Fruit fly (Drosophila melanogaster) whole organism, pupa: Measurements from ENCODE around the gene ppk15.

Experiments
- CG10348 ChIP-seq: fragments of 200-800 bp; sonication (Bioruptor generic); IDR thresholded peaks from 2 replicates; pipeline ENCODE4 v1.3.6; 2022; ENCODE audit warnings: missing biosample characterization, missing genetic modification characterization
- CG12605 ChIP-seq: fragments of 200-800 bp; sonication (Bioruptor generic); IDR thresholded peaks from 2 replicates; pipeline ENCODE4 v1.3.6; 2022; ENCODE audit warnings: missing biosample characterization, missing genetic modification characterization
- CG13204 ChIP-seq: fragments of 200-800 bp; sonication (Bioruptor generic); optimal IDR thresholded peaks from 2 replicates; lab custom pipeline; 2018; ENCODE audit warnings: missing biosample characterization, mild to moderate bottlenecking, missing genetic modification characterization, moderate library complexity
- CG14655 ChIP-seq: fragments of 200-800 bp; sonication (Bioruptor generic); optimal IDR thresholded peaks from 3 replicates; lab custom pipeline; 2017; ENCODE audit warnings: mild to moderate bottlenecking, missing biosample characterization, missing genetic modification reagents, missing genetic modification characterization
- CG15710 ChIP-seq: fragments of 200-800 bp; sonication (Bioruptor generic); optimal IDR thresholded peaks from 2 replicates; lab custom pipeline; 2018; ENCODE audit warnings: missing biosample characterization, mild to moderate bottlenecking, missing genetic modification characterization, moderate library complexity
- CG17806 ChIP-seq: fragments of 200-800 bp; sonication (Bioruptor generic); optimal IDR thresholded peaks from 2 replicates; lab custom pipeline; 2018; ENCODE audit warnings: missing biosample characterization, mild to moderate bottlenecking, missing genetic modification characterization, moderate library complexity
- CG32121 ChIP-seq: fragments of 200-800 bp; sonication (Bioruptor generic); IDR thresholded peaks from 2 replicates; pipeline ENCODE4 v1.3.6; 2022; ENCODE audit warnings: missing biosample characterization, missing genetic modification characterization
- CG34367 ChIP-seq: fragments of 200-800 bp; sonication (Bioruptor generic); optimal IDR thresholded peaks from 2 replicates; lab custom pipeline; 2018; ENCODE audit warnings: missing biosample characterization, mild to moderate bottlenecking, missing genetic modification characterization
- CG4496 ChIP-seq: fragments of 200-800 bp; sonication (Bioruptor generic); IDR thresholded peaks from 3 replicates; pipeline ENCODE4 v1.3.6; 2022; ENCODE audit warnings: missing biosample characterization, missing genetic modification characterization
- CG8159 ChIP-seq: fragments of 200-800 bp; sonication (Bioruptor generic); optimal IDR thresholded peaks from 3 replicates; lab custom pipeline; 2018; ENCODE audit warnings: missing biosample characterization, mild to moderate bottlenecking, missing genetic modification characterization, moderate library complexity
- CG8301 ChIP-seq: fragments of 200-800 bp; sonication (Bioruptor generic); optimal IDR thresholded peaks from 2 replicates; lab custom pipeline; 2018; ENCODE audit warnings: missing biosample characterization, mild to moderate bottlenecking, missing genetic modification characterization
- CG9948 ChIP-seq: fragments of 200-800 bp; sonication (Bioruptor generic); optimal IDR thresholded peaks from 2 replicates; lab custom pipeline; 2018; ENCODE audit warnings: missing biosample characterization, mild to moderate bottlenecking, missing genetic modification characterization, moderate library complexity
- D1 ChIP-seq: fragments of 200-800 bp; sonication (Bioruptor generic); optimal IDR thresholded peaks from 2 replicates; lab custom pipeline; 2018; ENCODE audit warnings: missing biosample characterization, mild to moderate bottlenecking, missing genetic modification characterization, moderate library complexity
- EcR ChIP-seq: fragments of 200-800 bp; sonication (Bioruptor generic); optimal IDR thresholded peaks from 3 replicates; lab custom pipeline; 2019; ENCODE audit warnings: missing biosample characterization, missing genetic modification characterization, mild to moderate bottlenecking, moderate library complexity, missing genetic modification reagents
- Ets98B ChIP-seq: fragments of 200-800 bp; sonication (Bioruptor generic); IDR thresholded peaks from 2 replicates; pipeline ENCODE4 v1.3.6; 2022; ENCODE audit warnings: missing biosample characterization, missing genetic modification characterization
- Pif1A ChIP-seq: fragments of 200-800 bp; sonication (Bioruptor generic); optimal IDR thresholded peaks from 3 replicates; lab custom pipeline; 2016; ENCODE audit warnings: missing biosample characterization, missing genetic modification characterization
- Pif1B ChIP-seq: fragments of 200-800 bp; sonication (Bioruptor generic); optimal IDR thresholded peaks from 3 replicates; lab custom pipeline; 2016; ENCODE audit warnings: missing biosample characterization, missing genetic modification characterization
- Snoo ChIP-seq: fragments of 200-800 bp; sonication (Bioruptor generic); optimal IDR thresholded peaks from 3 replicates; lab custom pipeline; 2017; ENCODE audit warnings: missing biosample characterization, mild to moderate bottlenecking, missing genetic modification characterization, inconsistent platforms
- fd96Ca ChIP-seq: fragments of 200-800 bp; sonication (Bioruptor generic); IDR thresholded peaks from 3 replicates; pipeline ENCODE4 v1.3.6; 2022; ENCODE audit warnings: missing biosample characterization, missing genetic modification characterization
- gl ChIP-seq: fragments of 200-800 bp; sonication (Bioruptor generic); optimal IDR thresholded peaks from 2 replicates; lab custom pipeline; 2018; ENCODE audit warnings: missing biosample characterization, mild to moderate bottlenecking, missing genetic modification characterization
- rn ChIP-seq: fragments of 200-800 bp; sonication (Bioruptor generic); IDR thresholded peaks from 2 replicates; pipeline ENCODE4 v1.3.6; 2022; ENCODE audit warnings: missing biosample characterization, missing genetic modification characterization

ppk15 gene

DNA sequence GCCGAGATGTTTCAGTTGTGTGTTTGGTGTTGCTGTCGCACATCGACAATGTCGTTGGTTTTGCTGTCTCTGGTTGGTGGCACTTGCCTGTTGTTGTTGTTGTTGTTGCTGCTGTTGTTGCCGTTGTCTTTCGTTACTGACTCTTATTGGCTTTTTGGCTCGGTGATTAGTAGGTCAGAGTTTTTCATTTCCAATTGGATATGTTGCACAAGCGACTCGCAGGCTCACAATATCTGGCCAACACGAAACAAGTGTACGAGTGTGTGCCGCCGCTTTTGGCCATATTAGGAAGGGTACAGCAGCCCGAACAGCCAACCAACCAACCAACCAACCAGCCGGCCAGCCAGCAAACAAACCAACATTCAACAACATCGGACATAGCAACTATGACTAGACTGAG lies 30.3 kb upstream of the ppk15 start:
- TF ChIP-seq CG10348, result no peak
- TF ChIP-seq Snoo (tag; lab: Kevin White, UChicago), result no peak
- no peak for TF ChIP-seq CG15710 (tag; lab: Kevin White, UChicago)
- TF ChIP-seq CG13204 (GFP tag; lab: Kevin White, UChicago), result no peak
- TF ChIP-seq EcR (GFP tag; lab: Kevin White, UChicago), result no peak
- no peak for TF ChIP-seq CG12605 (GFP tag; lab: Robert Waterston, UW)
- TF ChIP-seq CG17806 (tag; lab: Kevin White, UChicago), result no peak
- no peak for TF ChIP-seq rn (GFP tag; lab: Robert Waterston, UW)
- no peak for TF ChIP-seq Pif1B (GFP tag; lab: Kevin White, UChicago)
- no peak for TF ChIP-seq CG8159 (tag; lab: Kevin White, UChicago)
- no peak for TF ChIP-seq Ets98B
- no peak for TF ChIP-seq CG9948
- no peak for TF ChIP-seq CG14655 (GFP tag; lab: Kevin White, UChicago)
- no peak for TF ChIP-seq D1 (tag; lab: Kevin White, UChicago)
- no peak for TF ChIP-seq fd96Ca (GFP tag; lab: Robert Waterston, UW)
- TF ChIP-seq CG32121 (GFP tag; lab: Robert Waterston, UW), result no peak
- TF ChIP-seq Pif1A (GFP tag; lab: Kevin White, UChicago), result no peak
- no peak for TF ChIP-seq CG8301 (tag; lab: Kevin White, UChicago)

DNA sequence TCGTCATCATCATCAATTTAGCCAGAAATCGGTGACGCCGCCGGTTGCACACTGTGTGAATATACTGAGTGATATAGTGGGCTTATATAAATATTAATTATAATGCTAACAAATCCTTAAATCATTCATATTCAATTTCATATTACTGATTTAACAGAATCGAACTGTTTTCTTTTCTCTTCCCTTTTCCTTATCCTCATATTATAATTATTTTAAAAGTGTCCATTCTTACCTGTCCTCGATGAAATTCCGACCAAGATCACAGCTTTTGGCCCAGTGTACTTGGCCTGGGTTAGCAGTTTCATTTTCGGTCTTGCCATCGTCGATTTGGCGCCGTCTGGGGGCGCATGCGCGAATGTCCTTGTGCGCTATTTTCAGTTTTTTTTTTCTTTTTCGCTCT lies 29.5 kb upstream of the ppk15 start:
- TF ChIP-seq CG8159 (tag; lab: Kevin White, UChicago) (peak; percentile 37), CG32121 (GFP tag; lab: Robert Waterston, UW) (no peak), CG34367 (tag; lab: Kevin White, UChicago) (no peak), CG14655 (GFP tag; lab: Kevin White, UChicago) (peak; percentile 28), CG15710 (tag; lab: Kevin White, UChicago) (peak; percentile 14), fd96Ca (GFP tag; lab: Robert Waterston, UW) (no peak), Ets98B (no peak), CG12605 (GFP tag; lab: Robert Waterston, UW) (no peak), EcR (GFP tag; lab: Kevin White, UChicago) (no peak), Snoo (tag; lab: Kevin White, UChicago) (no peak), CG8301 (tag; lab: Kevin White, UChicago) (peak; percentile 19), CG17806 (tag; lab: Kevin White, UChicago) (peak; percentile 5), Pif1B (GFP tag; lab: Kevin White, UChicago) (no peak), rn (GFP tag; lab: Robert Waterston, UW) (no peak), D1 (tag; lab: Kevin White, UChicago) (no peak), CG9948 (peak; percentile 3), CG10348 (no peak), Pif1A (GFP tag; lab: Kevin White, UChicago) (no peak), gl (no peak), CG4496 (no peak; the same call in 2 of the 3 replicates), CG13204 (GFP tag; lab: Kevin White, UChicago) (no peak)

DNA sequence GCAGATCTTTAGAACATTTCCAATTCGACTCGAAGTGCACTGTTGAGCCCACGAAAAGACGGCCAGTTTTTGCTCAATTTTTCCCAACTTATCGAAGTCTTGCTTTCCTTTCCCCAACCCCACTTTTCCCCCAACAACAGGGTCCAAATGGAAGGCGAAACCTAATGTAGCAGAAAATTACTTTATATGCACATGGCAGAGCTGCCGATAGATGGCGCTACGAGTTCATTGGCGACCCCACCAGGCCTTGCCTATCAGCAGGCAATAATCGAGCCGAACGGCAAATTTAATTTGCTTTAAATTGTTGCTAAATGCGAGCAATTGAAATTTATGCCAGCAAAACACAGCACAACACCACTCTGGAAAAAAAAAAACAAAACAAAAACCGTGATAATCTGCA lies 29.1 kb upstream of the ppk15 start:
- TF ChIP-seq CG4496, result no peak
- no peak for TF ChIP-seq gl
- no peak for TF ChIP-seq EcR (GFP tag; lab: Kevin White, UChicago)
- no peak for TF ChIP-seq CG13204 (GFP tag; lab: Kevin White, UChicago)
- TF ChIP-seq fd96Ca (GFP tag; lab: Robert Waterston, UW), result no peak
- TF ChIP-seq CG32121 (GFP tag; lab: Robert Waterston, UW), result no peak
- no peak for TF ChIP-seq D1 (tag; lab: Kevin White, UChicago)
- TF ChIP-seq CG8159 (tag; lab: Kevin White, UChicago), result no peak
- no peak for TF ChIP-seq CG10348
- TF ChIP-seq CG9948, result no peak
- no peak for TF ChIP-seq CG34367 (tag; lab: Kevin White, UChicago)

DNA sequence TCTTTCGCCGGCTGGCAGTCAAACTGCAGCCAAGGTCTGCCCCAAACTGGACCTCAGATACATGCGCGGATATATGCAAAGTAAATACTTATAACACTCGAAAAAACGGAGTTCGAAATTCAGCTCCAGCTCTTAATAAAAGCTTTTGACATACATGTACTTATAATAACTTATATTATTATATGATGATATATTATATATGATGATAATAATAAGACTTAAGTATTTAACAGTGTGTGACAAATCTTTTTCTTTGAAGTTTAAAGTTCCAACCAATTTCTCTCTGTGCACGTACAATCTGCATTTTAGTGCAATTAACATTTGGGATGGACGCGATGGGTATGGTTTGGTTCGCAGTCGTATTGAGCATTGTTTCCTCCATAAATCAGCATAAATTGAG lies 26.2 kb upstream of the ppk15 start:
- no peak for TF ChIP-seq CG8301 (tag; lab: Kevin White, UChicago)
- peak; percentile 40 for TF ChIP-seq CG17806 (tag; lab: Kevin White, UChicago)
- TF ChIP-seq CG34367 (tag; lab: Kevin White, UChicago), result peak; percentile 5
- no peak for TF ChIP-seq CG13204 (GFP tag; lab: Kevin White, UChicago)
- TF ChIP-seq CG14655 (GFP tag; lab: Kevin White, UChicago), result peak; percentile 23
- TF ChIP-seq Snoo (tag; lab: Kevin White, UChicago), result peak; percentile 24
- peak; percentile 64 for TF ChIP-seq CG8159 (tag; lab: Kevin White, UChicago)
- TF ChIP-seq Pif1B (GFP tag; lab: Kevin White, UChicago), result no peak
- no peak for TF ChIP-seq CG32121 (GFP tag; lab: Robert Waterston, UW)
- TF ChIP-seq CG4496, result no peak
- no peak for TF ChIP-seq fd96Ca (GFP tag; lab: Robert Waterston, UW)
- TF ChIP-seq CG10348, result no peak
- TF ChIP-seq D1 (tag; lab: Kevin White, UChicago), result no peak
- TF ChIP-seq CG9948, result peak; percentile 14
- no peak for TF ChIP-seq rn (GFP tag; lab: Robert Waterston, UW)
- TF ChIP-seq CG12605 (GFP tag; lab: Robert Waterston, UW), result no peak
- no peak for TF ChIP-seq gl
- no peak for TF ChIP-seq EcR (GFP tag; lab: Kevin White, UChicago)
- no peak for TF ChIP-seq Pif1A (GFP tag; lab: Kevin White, UChicago)
- no peak for TF ChIP-seq Ets98B
- TF ChIP-seq CG15710 (tag; lab: Kevin White, UChicago), result peak; percentile 25

DNA sequence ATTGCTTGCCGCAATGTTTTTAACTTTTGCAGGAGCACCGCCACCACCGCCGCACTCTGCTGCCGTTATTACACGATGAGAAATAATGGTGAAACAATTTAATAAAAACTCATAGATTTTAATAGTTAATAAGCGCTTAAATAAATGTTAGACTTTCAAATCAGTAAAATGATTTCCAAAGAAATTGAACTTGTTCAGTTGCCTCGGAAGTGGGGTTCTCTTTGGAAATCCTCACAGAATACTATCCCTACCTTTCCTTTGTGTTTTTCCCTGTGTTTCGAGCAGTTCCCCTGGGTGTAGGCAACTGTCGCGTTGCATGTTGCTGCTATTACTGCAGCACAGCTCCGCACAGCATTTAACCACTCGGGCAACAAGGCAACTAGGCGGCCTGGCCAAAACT lies 24.8 kb upstream of the ppk15 start:
- TF ChIP-seq CG12605 (GFP tag; lab: Robert Waterston, UW), result no peak
- TF ChIP-seq Pif1B (GFP tag; lab: Kevin White, UChicago), result peak; percentile 18
- no peak for TF ChIP-seq gl
- TF ChIP-seq CG4496, result no peak
- TF ChIP-seq CG8301 (tag; lab: Kevin White, UChicago), result peak; percentile 56
- no peak for TF ChIP-seq CG10348
- TF ChIP-seq CG15710 (tag; lab: Kevin White, UChicago), result peak; percentile 48
- peak; percentile 62 for TF ChIP-seq CG8159 (tag; lab: Kevin White, UChicago)
- TF ChIP-seq EcR (GFP tag; lab: Kevin White, UChicago), result no peak
- no peak for TF ChIP-seq rn (GFP tag; lab: Robert Waterston, UW)
- TF ChIP-seq CG17806 (tag; lab: Kevin White, UChicago), result no peak
- TF ChIP-seq Snoo (tag; lab: Kevin White, UChicago), result peak; percentile 4
- peak; percentile 67 for TF ChIP-seq CG14655 (GFP tag; lab: Kevin White, UChicago)
- TF ChIP-seq D1 (tag; lab: Kevin White, UChicago), result no peak
- peak; percentile 28 for TF ChIP-seq CG34367 (tag; lab: Kevin White, UChicago)
- TF ChIP-seq CG13204 (GFP tag; lab: Kevin White, UChicago), result no peak
- TF ChIP-seq Pif1A (GFP tag; lab: Kevin White, UChicago), result peak; percentile 48
- no peak for TF ChIP-seq Ets98B
- no peak for TF ChIP-seq fd96Ca (GFP tag; lab: Robert Waterston, UW)
- peak; percentile 44 for TF ChIP-seq CG9948
